Fruit fly (Drosophila melanogaster) whole organism, embryonic: ENCODE results near the gene CG3071.

ENCODE experiments used
- Aef1 ChIP-seq: fragments of 200-800 bp; sonication (Bioruptor generic); IDR thresholded peaks from 3 replicates; pipeline ENCODE4 v1.3.6; 2022; ENCODE audit warnings: missing biosample characterization, missing genetic modification characterization
- CG10979 ChIP-seq: fragments of 200-800 bp; sonication (Bioruptor generic); optimal IDR thresholded peaks from 2 replicates; lab custom pipeline; 2018; ENCODE audit warnings: missing biosample characterization, mild to moderate bottlenecking, missing genetic modification characterization, moderate library complexity
- CG11247 ChIP-seq: fragments of 200-800 bp; sonication (Bioruptor generic); IDR thresholded peaks from 2 replicates; pipeline ENCODE4 v1.3.6; 2022; ENCODE audit warnings: missing biosample characterization, missing genetic modification characterization
- CG11695 ChIP-seq: fragments of 200-800 bp; sonication (Bioruptor generic); IDR thresholded peaks from 3 replicates; pipeline ENCODE4 v1.3.6; 2022; ENCODE audit warnings: missing biosample characterization, missing genetic modification characterization
- CG14014 ChIP-seq: fragments of 200-800 bp; sonication (Bioruptor generic); IDR thresholded peaks from 2 replicates; pipeline ENCODE4 v1.3.6; 2022; ENCODE audit warnings: missing biosample characterization, missing genetic modification characterization
- CG14710 ChIP-seq: fragments of 200-800 bp; sonication (Bioruptor generic); optimal IDR thresholded peaks from 3 replicates; lab custom pipeline; 2019; ENCODE audit warnings: missing biosample characterization, mild to moderate bottlenecking, missing genetic modification characterization, moderate library complexity
- CG15601 ChIP-seq: fragments of 200-800 bp; sonication (Bioruptor generic); optimal IDR thresholded peaks from 3 replicates; lab custom pipeline; 2019; ENCODE audit warnings: missing biosample characterization, mild to moderate bottlenecking, missing genetic modification characterization, moderate library complexity
- CG1602 ChIP-seq: fragments of 200-800 bp; sonication (Bioruptor generic); optimal IDR thresholded peaks from 3 replicates; lab custom pipeline; 2016; ENCODE audit warnings: missing biosample characterization, missing genetic modification characterization
- CG17802 ChIP-seq: fragments of 200-800 bp; sonication (Bioruptor generic); optimal IDR thresholded peaks from 2 replicates; lab custom pipeline; 2018; ENCODE audit warnings: missing biosample characterization, mild to moderate bottlenecking, missing genetic modification characterization, moderate library complexity
- CG18764 ChIP-seq: fragments of 200-800 bp; sonication (Bioruptor generic); optimal IDR thresholded peaks from 3 replicates; lab custom pipeline; 2016; ENCODE audit warnings: missing biosample characterization, missing genetic modification characterization
- CG2889 ChIP-seq: fragments of 200-800 bp; sonication (Bioruptor generic); IDR thresholded peaks from 3 replicates; pipeline ENCODE4 v1.3.6; 2022; ENCODE audit warnings: missing biosample characterization, missing genetic modification characterization
- CG3281 ChIP-seq: fragments of 200-800 bp; sonication (Bioruptor generic); optimal IDR thresholded peaks from 3 replicates; lab custom pipeline; 2017; ENCODE audit warnings: missing biosample characterization, mild to moderate bottlenecking, missing genetic modification characterization
- CG33557 ChIP-seq: fragments of 200-800 bp; sonication (Bioruptor generic); optimal IDR thresholded peaks from 2 replicates; lab custom pipeline; 2019; ENCODE audit warnings: missing biosample characterization, mild to moderate bottlenecking, missing genetic modification characterization, moderate library complexity
- CG4617 ChIP-seq: fragments of 200-800 bp; sonication (Bioruptor generic); optimal IDR thresholded peaks from 3 replicates; lab custom pipeline; 2016; ENCODE audit warnings: missing biosample characterization, missing genetic modification characterization, borderline replicate concordance
- CG4730 ChIP-seq: fragments of 200-800 bp; sonication (Bioruptor generic); IDR thresholded peaks from 2 replicates; pipeline ENCODE4 v1.3.6; 2022; ENCODE audit warnings: missing biosample characterization, missing genetic modification characterization
- CG9437 ChIP-seq: fragments of 200-800 bp; sonication (Bioruptor generic); optimal IDR thresholded peaks from 2 replicates; lab custom pipeline; 2018; ENCODE audit warnings: missing biosample characterization, mild to moderate bottlenecking, missing genetic modification characterization
- Drgx ChIP-seq: fragments of 200-800 bp; sonication (Bioruptor generic); IDR thresholded peaks from 2 replicates; pipeline ENCODE4 v1.3.6; 2022; ENCODE audit warnings: missing biosample characterization, missing genetic modification characterization
- Elba2 ChIP-seq: fragments of 200-800 bp; sonication (Bioruptor generic); optimal IDR thresholded peaks from 3 replicates; lab custom pipeline; 2016; ENCODE audit warnings: missing biosample characterization, missing genetic modification characterization
- Ets97D ChIP-seq: fragments of 200-800 bp; sonication (Bioruptor generic); optimal IDR thresholded peaks from 3 replicates; lab custom pipeline; 2016; ENCODE audit warnings: missing biosample characterization, missing genetic modification characterization
- Fer1 ChIP-seq: fragments of 200-800 bp; sonication (Bioruptor generic); optimal IDR thresholded peaks from 2 replicates; lab custom pipeline; 2017; ENCODE audit warnings: missing biosample characterization, mild to moderate bottlenecking, missing genetic modification characterization
- H15 ChIP-seq: fragments of 200-800 bp; sonication (Bioruptor generic); IDR thresholded peaks from 3 replicates; pipeline ENCODE4 v1.3.6; 2022; ENCODE audit warnings: missing biosample characterization, missing genetic modification characterization
- Lpt ChIP-seq: fragments of >200 bp; optimal IDR thresholded peaks from 2 replicates; lab custom pipeline; 2018; ENCODE audit warnings: missing biosample characterization, missing genetic modification characterization
- MBD-R2 ChIP-seq: fragments of 200-800 bp; sonication (Bioruptor generic); IDR thresholded peaks from 2 replicates; pipeline ENCODE4 v1.3.6; 2022; ENCODE audit warnings: missing biosample characterization, missing genetic modification characterization
- Max ChIP-seq: fragments of 200-800 bp; sonication (Bioruptor generic); optimal IDR thresholded peaks from 2 replicates; lab custom pipeline; 2016; ENCODE audit warnings: missing biosample characterization, mild to moderate bottlenecking, missing genetic modification characterization
- Med ChIP-seq: fragments of 200-800 bp; sonication (Bioruptor generic); peaks from one replicate; lab custom pipeline; 2016; ENCODE audit warnings: missing biosample characterization, missing genetic modification characterization, mild to moderate bottlenecking, inconsistent platforms, moderate library complexity
- Pdp1 ChIP-seq, 2 experiments: fragments of 200-800 bp; sonication (Bioruptor generic); optimal IDR thresholded peaks; 3 replicates each; lab custom pipeline; 2016; ENCODE audit warnings: missing biosample characterization in 2 of 2, missing genetic modification characterization in 2 of 2, mild to moderate bottlenecking in 1 of 2, moderate library complexity in 1 of 2
- Poxn ChIP-seq: fragments of 200-800 bp; sonication (Bioruptor generic); IDR thresholded peaks from 2 replicates; pipeline ENCODE4 v1.3.6; 2022; ENCODE audit warnings: missing biosample characterization, missing genetic modification characterization
- Scr ChIP-seq: fragments of 200-800 bp; sonication (Bioruptor generic); IDR thresholded peaks from 2 replicates; pipeline ENCODE4 v1.3.6; 2022; ENCODE audit warnings: missing biosample characterization, missing genetic modification characterization; ENCODE audit not compliant: partially characterized antibody
- Six4 ChIP-seq: fragments of 200-800 bp; sonication (Bioruptor generic); optimal IDR thresholded peaks from 2 replicates; lab custom pipeline; 2016; ENCODE audit warnings: missing biosample characterization, missing genetic modification characterization
- YL-1 ChIP-seq: fragments of 200-800 bp; sonication (Bioruptor generic); optimal IDR thresholded peaks from 3 replicates; lab custom pipeline; 2017; ENCODE audit warnings: missing biosample characterization, mild to moderate bottlenecking, missing genetic modification characterization
- amos ChIP-seq: fragments of 200-800 bp; sonication (Bioruptor generic); IDR thresholded peaks from 2 replicates; pipeline ENCODE4 v1.3.6; 2022; ENCODE audit warnings: missing biosample characterization, missing genetic modification characterization; ENCODE audit not compliant: partially characterized antibody
- ap ChIP-seq: fragments of 200-800 bp; sonication (Bioruptor generic); IDR thresholded peaks from 2 replicates; pipeline ENCODE4 v1.3.6; 2022; ENCODE audit warnings: missing biosample characterization, missing genetic modification characterization
- ash1 ChIP-seq: fragments of 200-800 bp; sonication (Bioruptor generic); optimal IDR thresholded peaks from 2 replicates; lab custom pipeline; 2018; ENCODE audit warnings: missing biosample characterization, mild to moderate bottlenecking, missing genetic modification characterization
- ewg ChIP-seq: fragments of 200-800 bp; sonication (Bioruptor generic); optimal IDR thresholded peaks from 3 replicates; lab custom pipeline; 2017; ENCODE audit warnings: mild to moderate bottlenecking, missing biosample characterization, missing genetic modification reagents, missing genetic modification characterization
- gem ChIP-seq: fragments of 200-800 bp; sonication (Bioruptor generic); optimal IDR thresholded peaks from 2 replicates; lab custom pipeline; 2019; ENCODE audit warnings: missing biosample characterization, mild to moderate bottlenecking, missing genetic modification characterization, moderate library complexity
- hb ChIP-seq: fragments of 200-800 bp; sonication (Bioruptor generic); IDR thresholded peaks from 3 replicates; pipeline ENCODE4 v1.3.6; 2022; ENCODE audit warnings: missing biosample characterization, missing genetic modification characterization; ENCODE audit not compliant: partially characterized antibody
- hbn ChIP-seq: fragments of 200-800 bp; sonication (Bioruptor generic); IDR thresholded peaks from 2 replicates; pipeline ENCODE4 v1.3.6; 2022; ENCODE audit warnings: missing biosample characterization, missing genetic modification characterization; ENCODE audit not compliant: partially characterized antibody
- hkb ChIP-seq, 2 experiments: fragments of 200-800 bp in 1 of 2; fragments of >200 bp in 1 of 2; sonication (Bioruptor generic) in 1 of 2; IDR thresholded peaks in 1 of 2; optimal IDR thresholded peaks in 1 of 2; 2 replicates each; pipeline versions ENCODE4 v1.3.6 to Lab custom; 2017 to 2022; ENCODE audit warnings: missing biosample characterization in 1 of 2, missing genetic modification characterization in 1 of 2
- jumu ChIP-seq: fragments of 200-800 bp; sonication (Bioruptor generic); optimal IDR thresholded peaks from 3 replicates; lab custom pipeline; 2016; ENCODE audit warnings: missing biosample characterization, missing genetic modification characterization
- mld ChIP-seq: fragments of 200-800 bp; sonication (Bioruptor generic); IDR thresholded peaks from 3 replicates; pipeline ENCODE4 v1.3.6; 2022; ENCODE audit warnings: missing biosample characterization, missing genetic modification characterization; ENCODE audit not compliant: partially characterized antibody
- pros ChIP-seq: fragments of 200-800 bp; sonication (Bioruptor generic); optimal IDR thresholded peaks from 3 replicates; lab custom pipeline; 2019; ENCODE audit warnings: missing biosample characterization, mild to moderate bottlenecking, missing genetic modification characterization, moderate library complexity
- pzg ChIP-seq: fragments of 200-800 bp; sonication (Bioruptor generic); optimal IDR thresholded peaks from 3 replicates; lab custom pipeline; 2018; ENCODE audit warnings: missing biosample characterization, mild to moderate bottlenecking, missing genetic modification characterization, moderate library complexity
- sim ChIP-seq: fragments of 200-800 bp; sonication (Bioruptor generic); IDR thresholded peaks from 2 replicates; pipeline ENCODE4 v1.3.6; 2022; ENCODE audit warnings: missing biosample characterization, missing genetic modification characterization
- sima ChIP-seq: fragments of 200-800 bp; sonication (Bioruptor generic); optimal IDR thresholded peaks from 2 replicates; lab custom pipeline; 2016; ENCODE audit warnings: missing biosample characterization, missing genetic modification characterization
- sna ChIP-seq: fragments of 200-800 bp; sonication (Bioruptor generic); IDR thresholded peaks from 2 replicates; pipeline ENCODE4 v1.3.6; 2022; ENCODE audit warnings: missing biosample characterization, missing genetic modification characterization; ENCODE audit not compliant: partially characterized antibody
- tll ChIP-seq, 2 experiments: fragments of 200-800 bp in 1 of 2; fragments of >200 bp in 1 of 2; sonication (Bioruptor generic) in 1 of 2; optimal IDR thresholded peaks; 2 replicates each; lab custom pipeline; 2017 to 2019; ENCODE audit warnings: missing biosample characterization in 2 of 2, missing genetic modification characterization in 2 of 2, mild to moderate bottlenecking in 1 of 2, moderate library complexity in 1 of 2
- unpg ChIP-seq: fragments of 200-800 bp; sonication (Bioruptor generic); optimal IDR thresholded peaks from 3 replicates; lab custom pipeline; 2018; ENCODE audit warnings: missing biosample characterization, mild to moderate bottlenecking, missing genetic modification characterization, moderate library complexity
- zf30C ChIP-seq: fragments of 200-800 bp; sonication (Bioruptor generic); optimal IDR thresholded peaks from 3 replicates; lab custom pipeline; 2018; ENCODE audit warnings: missing biosample characterization, mild to moderate bottlenecking, missing genetic modification characterization

The CG3071 gene

DNA sequence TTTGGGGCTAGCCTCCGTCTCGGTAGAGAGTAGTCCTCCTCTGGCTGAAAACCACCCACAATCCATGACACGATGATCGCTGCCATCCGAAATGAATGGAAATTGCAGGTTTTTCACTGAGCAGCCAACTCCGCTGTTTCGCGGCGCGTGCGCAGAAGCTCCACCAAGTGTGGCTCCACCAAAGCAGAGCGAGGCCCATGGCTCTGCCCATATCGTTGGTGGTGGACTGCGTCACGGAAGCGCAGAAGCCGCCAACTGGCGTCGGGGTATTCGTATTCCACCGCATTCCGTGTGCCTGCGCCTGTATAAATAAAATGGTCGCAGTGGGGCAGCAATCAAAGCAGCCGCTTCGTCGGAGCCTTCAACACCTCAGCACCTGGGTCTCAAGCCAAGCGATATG is 39.2 kb upstream of the CG3071 start, which contains the start of gene CG14052:
Gene CG14052, plus strand, starts transcription at position 301 of the 400 bp plus-strand sequence.
- no peak for TF ChIP-seq ash1 (GFP tag; lab: Kevin White, UChicago)
- peak; percentile 19 for TF ChIP-seq ewg
- TF ChIP-seq Med (GFP tag; lab: Kevin White, UChicago): peak; percentile 16
- TF ChIP-seq, all 482 proteins: peak for 2

DNA sequence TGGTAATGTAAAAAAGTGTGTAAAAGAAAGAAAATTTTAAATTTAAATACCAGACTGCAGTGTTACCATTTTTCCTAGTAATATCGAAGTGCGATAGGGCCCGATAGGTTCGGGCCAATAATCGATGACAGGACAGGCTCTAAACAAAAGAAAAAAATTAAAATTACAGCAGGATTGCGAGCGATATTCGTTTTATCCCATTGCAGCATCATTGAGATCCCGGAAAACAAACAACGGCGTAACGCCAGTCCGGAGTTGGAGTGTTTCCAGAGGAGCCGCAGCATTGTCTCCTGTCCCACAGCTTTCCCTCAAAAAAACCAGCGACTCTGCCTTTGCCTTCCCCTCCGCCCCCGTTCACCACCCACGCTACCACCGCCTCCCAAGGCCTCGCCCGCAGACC is 37.5 kb upstream of the CG3071 start, which contains the start of gene pcx:
Gene pcx, plus strand, starts transcription at position 159 of the 400 bp plus-strand sequence.
- TF ChIP-seq Ets97D (GFP tag; lab: Kevin White, UChicago) (peak; percentile 7), CG3281 (GFP tag; lab: Kevin White, UChicago) (no peak), pzg (GFP tag; lab: Kevin White, UChicago) (peak; percentile 49), CG4617 (GFP tag; lab: Kevin White, UChicago) (peak; percentile 76), hb (peak; percentile 44; the same call in 1 of the 3 replicates), CG2889 (GFP tag; lab: Robert Waterston, UW) (no peak), Scr (GFP tag; lab: Robert Waterston, UW) (peak; percentile 62), sima (no peak), CG18764 (GFP tag; lab: Kevin White, UChicago) (peak; percentile 86), Six4 (GFP tag; lab: Kevin White, UChicago) (no peak), MBD-R2 (peak; percentile 49), Drgx (GFP tag; lab: Robert Waterston, UW) (no peak), CG1602 (GFP tag; lab: Kevin White, UChicago) (no peak), CG9437 (GFP tag; lab: Kevin White, UChicago) (no peak), CG11247 (no peak), Fer1 (GFP tag; lab: Kevin White, UChicago) (no peak), Poxn (GFP tag; lab: Robert Waterston, UW) (no peak), zf30C (no peak), CG15601 (tag; lab: Kevin White, UChicago) (no peak), Aef1 (GFP tag; lab: Robert Waterston, UW) (no peak), CG33557 (GFP tag; lab: Kevin White, UChicago) (no peak), mld (GFP tag; lab: Robert Waterston, UW) (no peak), hkb (optimal IDR thresholded peaks at IDR 0.05; lab: Kevin White, UChicago) (no peak), hkb (GFP tag; IDR thresholded peaks at IDR 0.05; lab: Robert Waterston, UW) (no peak), CG10979 (tag; lab: Kevin White, UChicago) (no peak), CG14014 (GFP tag; lab: Robert Waterston, UW) (no peak), gem (no peak), unpg (GFP tag; lab: Kevin White, UChicago) (no peak), ap (GFP tag; lab: Robert Waterston, UW) (no peak), pros (GFP tag; lab: Kevin White, UChicago) (no peak), Med (GFP tag; lab: Kevin White, UChicago) (peak; percentile 28), Elba2 (no peak), jumu (GFP tag; lab: Kevin White, UChicago) (no peak), CG11695 (GFP tag; lab: Robert Waterston, UW) (no peak), sna (GFP tag; lab: Robert Waterston, UW) (0 out of 2 replicates have a peak, but pooled peaks have one; percentile 41), CG4730 (GFP tag; lab: Robert Waterston, UW) (no peak), YL-1 (GFP tag; lab: Kevin White, UChicago) (peak; percentile 56), CG14710 (tag; lab: Kevin White, UChicago) (peak; percentile 37), hbn (GFP tag; lab: Robert Waterston, UW) (peak; percentile 27; the same call in 1 of the 2 replicates), Pdp1 (GFP tag; optimal IDR thresholded peaks at IDR 0.05; lab: Kevin White, UChicago) (no peak), tll (GFP tag; optimal IDR thresholded peaks at IDR 0.05; lab: Kevin White, UChicago) (no peak), sim (GFP tag; lab: Robert Waterston, UW) (no peak), Max (no peak), Lpt (GFP tag; lab: Kevin White, UChicago) (no peak), CG17802 (tag; lab: Kevin White, UChicago) (no peak), H15 (GFP tag; lab: Robert Waterston, UW) (no peak), amos (peak; percentile 59; the same call in 1 of the 2 replicates)
